Worm (Caenorhabditis elegans): ENCODE measurements around the gene K02E11.4.

DNA sequence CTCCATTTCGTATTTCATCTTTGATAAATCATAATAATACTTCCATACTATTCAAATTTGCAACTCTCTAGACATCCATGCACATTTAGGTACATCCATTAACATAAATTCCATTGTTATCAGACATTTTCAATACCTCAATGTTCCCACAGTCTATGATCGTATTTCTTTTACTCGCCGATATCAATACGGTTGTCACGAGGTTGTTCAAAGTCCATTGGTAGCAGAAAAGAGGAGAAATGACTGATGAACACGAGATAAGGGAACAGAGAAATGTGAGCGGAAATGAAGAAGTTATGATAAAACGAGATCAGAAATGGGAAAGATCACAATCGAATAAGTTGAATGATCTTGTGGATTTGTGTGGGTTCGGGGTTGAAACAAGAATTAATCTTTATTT lies 35.1 kb downstream of the K02E11.4 start:
- TF ChIP-seq peb-1 (tag; optimal IDR thresholded peaks at IDR 0.05) (no peak), mbf-1 (tag; optimal IDR thresholded peaks at IDR 0.05) (no peak), nhr-23 (tag; optimal IDR thresholded peaks at IDR 0.05) (no peak), nhr-237 (tag; optimal IDR thresholded peaks at IDR 0.05) (no peak), egl-27 (tag; optimal IDR thresholded peaks at IDR 0.05) (no peak), lin-39 (tag; optimal IDR thresholded peaks at IDR 0.05) (no peak), snpc-4 (tag; optimal IDR thresholded peaks at IDR 0.05) (no peak), elt-1 (tag; optimal IDR thresholded peaks at IDR 0.05) (no peak), aly-2 (tag; optimal IDR thresholded peaks at IDR 0.05) (no peak), sma-3 (GFP tag; optimal IDR thresholded peaks at IDR 0.05) (no peak), unc-39 (tag; optimal IDR thresholded peaks at IDR 0.05) (no peak), ztf-11 (tag; optimal IDR thresholded peaks at IDR 0.05) (no peak)
